Worm (Caenorhabditis elegans) whole organism, L4/young adult: ENCODE data around the gene rnf-5.
A peak's percentile ranks its signal among the peaks of the same experiment; 100 is the strongest.

Source experiments
- W03F9.2 ChIP-seq: fragments of 150-350 bp; optimal IDR thresholded peaks from 2 replicates; lab custom pipeline; 2014; ENCODE audit warnings: missing biosample characterization, missing genetic modification characterization
- dao-5 ChIP-seq: sonication (generic microtip); optimal IDR thresholded peaks from 2 replicates; lab custom pipeline; 2016; ENCODE audit warnings: missing genotype, missing genetic modification characterization, moderate library complexity, missing compliant biosample characterization
- him-1 ChIP-seq: sonication (generic microtip); optimal IDR thresholded peaks from 2 replicates; lab custom pipeline; 2016; ENCODE audit warnings: missing genotype, missing genetic modification reagents, missing genetic modification characterization, missing compliant biosample characterization

rnf-5 gene

ce11 chrIII:4157298-4157697 is 9.3 kb downstream of the rnf-5 start, which contains the start of gene C16C10.9:
Gene C16C10.9 (minus strand): TSS chrIII:4157398.
- TF ChIP-seq dao-5 (tag; lab: Kevin White, UChicago), result no peak
- no peak for TF ChIP-seq him-1 (tag; lab: Kevin White, UChicago)
- no peak for TF ChIP-seq W03F9.2

- TF ChIP-seq dao-5 (tag; lab: Kevin White, UChicago) (no peak), him-1 (tag; lab: Kevin White, UChicago) (no peak), W03F9.2 (no peak)
Measured at ce11 chrIII:4153299-4153698, 13.3 kb downstream of the rnf-5 start, which contains the start of gene glod-4. Gene glod-4 (plus strand): TSS chrIII:4153599.

ce11 chrIII:4152828-4153227 is 13.8 kb downstream of the rnf-5 start:
- TF ChIP-seq him-1 (tag; lab: Kevin White, UChicago), result no peak

ce11 chrIII:4152309-4152708 is 14.3 kb downstream of the rnf-5 start:
- TF ChIP-seq him-1 (tag; lab: Kevin White, UChicago) (no peak), dao-5 (tag; lab: Kevin White, UChicago) (no peak), W03F9.2 (no peak)

ce11 chrIII:4151548-4152104 is 15.0 kb downstream of the rnf-5 start, which contains the start of the genes wht-3 and har-1:
Gene wht-3 (minus strand): TSS chrIII:4151598.
Gene har-1 (plus strand): TSS chrIII:4152054.
- TF ChIP-seq him-1 (tag; lab: Kevin White, UChicago), result no peak
- TF ChIP-seq dao-5 (tag; lab: Kevin White, UChicago), result no peak
- no peak for TF ChIP-seq W03F9.2

- no peak for TF ChIP-seq dao-5 (tag; lab: Kevin White, UChicago)
- peak; percentile 73 for TF ChIP-seq W03F9.2
- no peak for TF ChIP-seq him-1 (tag; lab: Kevin White, UChicago)
Measured at ce11 chrIII:4150919-4151318, 15.7 kb downstream of the rnf-5 start.

- TF ChIP-seq W03F9.2, result no peak
- TF ChIP-seq dao-5 (tag; lab: Kevin White, UChicago), result no peak
- TF ChIP-seq him-1 (tag; lab: Kevin White, UChicago), result no peak
Measured at ce11 chrIII:4143170-4143569, 23.5 kb downstream of the rnf-5 start.

- TF ChIP-seq W03F9.2 (no peak), dao-5 (tag; lab: Kevin White, UChicago) (no peak), him-1 (tag; lab: Kevin White, UChicago) (no peak)
Measured at ce11 chrIII:4137180-4137579, 29.5 kb downstream of the rnf-5 start.

ce11 chrIII:4134059-4134458 is 32.6 kb downstream of the rnf-5 start:
- TF ChIP-seq dao-5 (tag; lab: Kevin White, UChicago) (no peak), W03F9.2 (no peak), him-1 (tag; lab: Kevin White, UChicago) (no peak)

ce11 chrIII:4131814-4132555 is 34.7 kb downstream of the rnf-5 start:
- TF ChIP-seq dao-5 (tag; lab: Kevin White, UChicago) (no peak), W03F9.2 (no peak), him-1 (tag; lab: Kevin White, UChicago) (no peak)

ce11 chrIII:4123900-4124299 is 42.7 kb downstream of the rnf-5 start:
- TF ChIP-seq W03F9.2 (no peak), dao-5 (tag; lab: Kevin White, UChicago) (no peak), him-1 (tag; lab: Kevin White, UChicago) (no peak)

ce11 chrIII:4123277-4123676 is 43.4 kb downstream of the rnf-5 start:
- no peak for TF ChIP-seq him-1 (tag; lab: Kevin White, UChicago)
- TF ChIP-seq W03F9.2, result no peak
- no peak for TF ChIP-seq dao-5 (tag; lab: Kevin White, UChicago)

- TF ChIP-seq W03F9.2, result no peak
- TF ChIP-seq him-1 (tag; lab: Kevin White, UChicago), result no peak
- no peak for TF ChIP-seq dao-5 (tag; lab: Kevin White, UChicago)
Measured at ce11 chrIII:4120386-4120785, 46.3 kb downstream of the rnf-5 start.

ce11 chrIII:4119736-4120135 is 46.9 kb downstream of the rnf-5 start:
- no peak for TF ChIP-seq him-1 (tag; lab: Kevin White, UChicago)
- TF ChIP-seq W03F9.2, result no peak
- TF ChIP-seq dao-5 (tag; lab: Kevin White, UChicago), result no peak
